Fruit fly (Drosophila melanogaster) whole organism, embryonic: ENCODE measurements around the gene CG6749.

ENCODE experiments used
- Ada2b ChIP-seq: fragments of 200-800 bp; sonication (Bioruptor generic); IDR thresholded peaks from 2 replicates; pipeline ENCODE4 v1.3.6; 2022; ENCODE audit warnings: missing biosample characterization, missing genetic modification characterization
- BtbVII ChIP-seq: fragments of 200-800 bp; sonication (Bioruptor generic); optimal IDR thresholded peaks from 3 replicates; lab custom pipeline; 2017; ENCODE audit warnings: missing biosample characterization, mild to moderate bottlenecking, missing genetic modification characterization
- CG10321 ChIP-seq: fragments of 200-800 bp; sonication (Bioruptor generic); IDR thresholded peaks from 2 replicates; pipeline ENCODE4 v1.3.6; 2022; ENCODE audit warnings: missing biosample characterization, missing genetic modification characterization
- CG10431 ChIP-seq: fragments of 200-800 bp; sonication (Bioruptor generic); optimal IDR thresholded peaks from 3 replicates; lab custom pipeline; 2018; ENCODE audit warnings: missing biosample characterization, mild to moderate bottlenecking, missing genetic modification characterization
- CG10565 ChIP-seq: fragments of 200-800 bp; sonication (Bioruptor generic); optimal IDR thresholded peaks from 3 replicates; lab custom pipeline; 2016; ENCODE audit warnings: missing biosample characterization, mild to moderate bottlenecking, missing genetic modification characterization
- CG11085 ChIP-seq: fragments of 200-800 bp; sonication (Bioruptor generic); IDR thresholded peaks from 2 replicates; pipeline ENCODE4 v1.3.6; 2022; ENCODE audit warnings: missing biosample characterization, missing genetic modification characterization
- CG11247 ChIP-seq: fragments of 200-800 bp; sonication (Bioruptor generic); IDR thresholded peaks from 2 replicates; pipeline ENCODE4 v1.3.6; 2022; ENCODE audit warnings: missing biosample characterization, missing genetic modification characterization
- CG11696 ChIP-seq: fragments of 200-800 bp; sonication (Bioruptor generic); IDR thresholded peaks from 2 replicates; pipeline ENCODE4 v1.3.6; 2022; ENCODE audit warnings: missing biosample characterization, missing genetic modification characterization
- CG1233 ChIP-seq: fragments of 200-800 bp; sonication (Bioruptor generic); optimal IDR thresholded peaks from 4 replicates; lab custom pipeline; 2018; ENCODE audit warnings: missing biosample characterization, mild to moderate bottlenecking, missing genetic modification characterization
- CG14965 ChIP-seq: fragments of 200-800 bp; sonication (Bioruptor generic); optimal IDR thresholded peaks from 2 replicates; lab custom pipeline; 2016; ENCODE audit warnings: missing biosample characterization, missing genetic modification characterization, borderline replicate concordance
- CG16863 ChIP-seq: fragments of 200-800 bp; sonication (Bioruptor generic); optimal IDR thresholded peaks from 3 replicates; lab custom pipeline; 2016; ENCODE audit warnings: missing biosample characterization, missing genetic modification characterization
- CG18599 ChIP-seq: fragments of 200-800 bp; sonication (Bioruptor generic); optimal IDR thresholded peaks from 3 replicates; lab custom pipeline; 2017; ENCODE audit warnings: missing biosample characterization, missing genetic modification characterization, mild to moderate bottlenecking, moderate library complexity, missing genetic modification reagents
- CG2678 ChIP-seq: fragments of 200-800 bp; sonication (Bioruptor generic); optimal IDR thresholded peaks from 3 replicates; lab custom pipeline; 2019; ENCODE audit warnings: missing biosample characterization, mild to moderate bottlenecking, missing genetic modification characterization, moderate library complexity
- CG30020 ChIP-seq: fragments of 200-800 bp; optimal IDR thresholded peaks from 2 replicates; lab custom pipeline; 2019; ENCODE audit warnings: missing biosample characterization, mild to moderate bottlenecking, missing genetic modification characterization, moderate library complexity
- CG30403 ChIP-seq: fragments of 200-800 bp; sonication (Bioruptor generic); optimal IDR thresholded peaks from 3 replicates; lab custom pipeline; 2016; ENCODE audit warnings: missing biosample characterization, missing genetic modification characterization
- CG3163 ChIP-seq: fragments of 200-800 bp; sonication (Bioruptor generic); optimal IDR thresholded peaks from 3 replicates; lab custom pipeline; 2016; ENCODE audit warnings: missing biosample characterization, missing genetic modification characterization
- CG32532 ChIP-seq: fragments of 200-800 bp; sonication (Bioruptor generic); IDR thresholded peaks from 2 replicates; pipeline ENCODE4 v1.3.6; 2022; ENCODE audit warnings: missing biosample characterization, missing genetic modification characterization
- CG3847 ChIP-seq: fragments of 200-800 bp; sonication (Bioruptor generic); IDR thresholded peaks from 2 replicates; pipeline ENCODE4 v1.3.6; 2022; ENCODE audit warnings: missing biosample characterization, missing genetic modification characterization
- CG42726 ChIP-seq: fragments of 200-800 bp; sonication (Bioruptor generic); IDR thresholded peaks from 2 replicates; pipeline ENCODE4 v1.3.6; 2022; ENCODE audit warnings: missing biosample characterization, missing genetic modification characterization; ENCODE audit not compliant: partially characterized antibody
- CG4820 ChIP-seq: fragments of 200-800 bp; sonication (Bioruptor generic); optimal IDR thresholded peaks from 3 replicates; lab custom pipeline; 2016; ENCODE audit warnings: missing biosample characterization, missing genetic modification characterization
- CG6254 ChIP-seq: fragments of 200-800 bp; sonication (Bioruptor generic); optimal IDR thresholded peaks from 3 replicates; lab custom pipeline; 2017; ENCODE audit warnings: mild to moderate bottlenecking, missing biosample characterization, missing genetic modification reagents, missing genetic modification characterization
- CG7556 ChIP-seq: fragments of 200-800 bp; sonication (Bioruptor generic); optimal IDR thresholded peaks from 2 replicates; lab custom pipeline; 2017; ENCODE audit warnings: missing biosample characterization, mild to moderate bottlenecking, missing genetic modification characterization
- CG8290 ChIP-seq, 3 experiments: fragments of 200-800 bp; sonication (Bioruptor generic); optimal IDR thresholded peaks; 2 replicates each; lab custom pipeline; 2016 to 2019; ENCODE audit warnings: missing biosample characterization in 3 of 3, missing genetic modification characterization in 3 of 3, mild to moderate bottlenecking in 2 of 3, moderate library complexity in 1 of 3
- CG8478 ChIP-seq: fragments of >200 bp; optimal IDR thresholded peaks from 2 replicates; lab custom pipeline; 2018
- CG9876 ChIP-seq: fragments of 200-800 bp; sonication (Bioruptor generic); optimal IDR thresholded peaks from 2 replicates; lab custom pipeline; 2016; ENCODE audit warnings: missing biosample characterization, missing genetic modification characterization
- E2f1 ChIP-seq: fragments of 200-800 bp; sonication (Bioruptor generic); IDR thresholded peaks from 2 replicates; pipeline ENCODE4 v1.3.6; 2022; ENCODE audit warnings: missing biosample characterization, missing genetic modification characterization
- Fer1 ChIP-seq: fragments of 200-800 bp; sonication (Bioruptor generic); optimal IDR thresholded peaks from 2 replicates; lab custom pipeline; 2017; ENCODE audit warnings: missing biosample characterization, mild to moderate bottlenecking, missing genetic modification characterization
- Fer2 ChIP-seq: fragments of 200-800 bp; sonication (Bioruptor generic); optimal IDR thresholded peaks from 2 replicates; lab custom pipeline; 2018; ENCODE audit warnings: missing biosample characterization, mild to moderate bottlenecking, missing genetic modification characterization, moderate library complexity
- HLH4C ChIP-seq: fragments of 200-800 bp; sonication (Bioruptor generic); IDR thresholded peaks from 3 replicates; pipeline ENCODE4 v1.3.6; 2022; ENCODE audit warnings: missing biosample characterization, missing genetic modification characterization; ENCODE audit not compliant: partially characterized antibody
- MBD-R2 ChIP-seq: fragments of 200-800 bp; sonication (Bioruptor generic); IDR thresholded peaks from 2 replicates; pipeline ENCODE4 v1.3.6; 2022; ENCODE audit warnings: missing biosample characterization, missing genetic modification characterization
- Myb ChIP-seq: fragments of 200-800 bp; sonication (Bioruptor generic); optimal IDR thresholded peaks from 2 replicates; lab custom pipeline; 2016; ENCODE audit warnings: missing biosample characterization, missing genetic modification characterization
- Nf-YB ChIP-seq: fragments of 200-800 bp; sonication (Bioruptor generic); optimal IDR thresholded peaks from 3 replicates; lab custom pipeline; 2019; ENCODE audit warnings: missing biosample characterization, mild to moderate bottlenecking, missing genetic modification characterization, moderate library complexity
- Oaz ChIP-seq: fragments of 200-800 bp; sonication (Bioruptor generic); IDR thresholded peaks from 2 replicates; pipeline ENCODE4 v1.3.6; 2022; ENCODE audit warnings: missing biosample characterization, missing genetic modification characterization
- Tbp ChIP-seq: fragments of >200 bp; optimal IDR thresholded peaks from 2 replicates; lab custom pipeline; 2018; ENCODE audit warnings: missing biosample characterization, missing genetic modification characterization
- YL-1 ChIP-seq: fragments of 200-800 bp; sonication (Bioruptor generic); optimal IDR thresholded peaks from 3 replicates; lab custom pipeline; 2017; ENCODE audit warnings: missing biosample characterization, mild to moderate bottlenecking, missing genetic modification characterization
- chinmo ChIP-seq: fragments of 200-800 bp; sonication (Bioruptor generic); IDR thresholded peaks from 4 replicates; pipeline ENCODE4 v1.3.6; 2022; ENCODE audit warnings: missing biosample characterization, missing genetic modification characterization; ENCODE audit not compliant: partially characterized antibody
- fd64A ChIP-seq: fragments of 200-800 bp; sonication (Bioruptor generic); optimal IDR thresholded peaks from 3 replicates; lab custom pipeline; 2018; ENCODE audit warnings: missing biosample characterization, mild to moderate bottlenecking, missing genetic modification characterization
- fru ChIP-seq: fragments of >200 bp; optimal IDR thresholded peaks from 2 replicates; lab custom pipeline; 2017
- hbn ChIP-seq: fragments of 200-800 bp; sonication (Bioruptor generic); IDR thresholded peaks from 2 replicates; pipeline ENCODE4 v1.3.6; 2022; ENCODE audit warnings: missing biosample characterization, missing genetic modification characterization; ENCODE audit not compliant: partially characterized antibody
- hkb ChIP-seq, 2 experiments: fragments of 200-800 bp in 1 of 2; fragments of >200 bp in 1 of 2; sonication (Bioruptor generic) in 1 of 2; IDR thresholded peaks in 1 of 2; optimal IDR thresholded peaks in 1 of 2; 2 replicates each; pipeline versions ENCODE4 v1.3.6 to Lab custom; 2017 to 2022; ENCODE audit warnings: missing biosample characterization in 1 of 2, missing genetic modification characterization in 1 of 2
- odd ChIP-seq: fragments of 200-800 bp; sonication (Bioruptor generic); optimal IDR thresholded peaks from 2 replicates; lab custom pipeline; 2017; ENCODE audit warnings: missing biosample characterization, mild to moderate bottlenecking, missing genetic modification characterization
- seq ChIP-seq: fragments of 200-800 bp; sonication (Bioruptor generic); IDR thresholded peaks from 2 replicates; pipeline ENCODE4 v1.3.6; 2022; ENCODE audit warnings: missing biosample characterization, missing genetic modification characterization
- sr ChIP-seq: fragments of 200-800 bp; sonication (Bioruptor generic); IDR thresholded peaks from 3 replicates; pipeline ENCODE4 v1.3.6; 2022; ENCODE audit warnings: missing biosample characterization, missing genetic modification characterization
- ssp ChIP-seq: fragments of 200-800 bp; sonication (Bioruptor generic); IDR thresholded peaks from 2 replicates; pipeline ENCODE4 v1.3.6; 2022; ENCODE audit warnings: missing biosample characterization, missing genetic modification characterization
- tll ChIP-seq, 2 experiments: fragments of 200-800 bp in 1 of 2; fragments of >200 bp in 1 of 2; sonication (Bioruptor generic) in 1 of 2; optimal IDR thresholded peaks; 2 replicates each; lab custom pipeline; 2017 to 2019; ENCODE audit warnings: missing biosample characterization in 2 of 2, missing genetic modification characterization in 2 of 2, mild to moderate bottlenecking in 1 of 2, moderate library complexity in 1 of 2
- ttk ChIP-seq: fragments of 200-800 bp; sonication (Bioruptor generic); IDR thresholded peaks from 2 replicates; pipeline ENCODE4 v2.1.2; 2022; ENCODE audit warnings: missing biosample characterization, missing genetic modification characterization
- zen2 ChIP-seq: fragments of 200-800 bp; sonication (Bioruptor generic); IDR thresholded peaks from 3 replicates; pipeline ENCODE4 v1.3.6; 2022; ENCODE audit warnings: missing biosample characterization, missing genetic modification characterization; ENCODE audit not compliant: partially characterized antibody

CG6749 gene

DNA sequence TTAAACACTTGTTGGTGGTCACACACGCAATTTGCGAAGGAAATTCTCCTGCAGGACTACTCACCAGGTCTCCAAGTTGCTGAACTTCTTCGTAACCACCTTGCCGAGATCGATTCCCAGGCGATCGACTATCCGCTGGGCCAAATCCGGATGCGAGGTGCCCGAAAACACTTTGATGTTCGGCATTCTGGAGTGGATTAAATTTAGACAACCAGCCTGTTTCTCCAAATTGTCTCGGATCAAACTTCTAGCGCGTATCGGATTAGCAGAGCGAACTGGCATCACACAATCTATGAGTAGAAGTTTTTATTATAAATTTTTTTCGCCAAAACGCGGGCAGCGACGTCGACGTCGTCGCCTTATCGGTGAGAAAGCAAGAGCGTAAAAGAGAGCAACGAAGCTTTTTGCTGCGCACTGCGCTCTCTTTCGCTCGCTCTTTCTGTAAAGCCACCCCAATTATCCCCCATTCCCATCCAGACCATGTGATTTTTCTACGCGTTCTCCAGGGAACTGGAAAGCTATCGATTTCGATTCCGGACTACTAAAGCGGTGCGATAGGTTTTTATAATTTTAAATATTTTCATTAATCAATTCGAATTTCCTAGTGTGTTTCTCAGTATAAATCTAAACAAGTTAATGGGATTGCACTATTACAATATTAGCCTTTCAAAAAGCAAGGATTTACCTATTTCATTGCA lies 39.3 kb downstream of the CG6749 start (continued):
- TF ChIP-seq YL-1 = no peak
- no peak for TF ChIP-seq CG9876
- TF ChIP-seq Oaz (GFP tag; lab: Robert Waterston, UW) = no peak
- TF ChIP-seq CG2678 (tag; lab: Kevin White, UChicago) = peak; percentile 14
- TF ChIP-seq CG32532 (GFP tag; lab: Robert Waterston, UW) = peak; percentile 57; the same call in 1 of the 2 replicates
- peak; percentile 49; the same call in 1 of the 2 replicates for TF ChIP-seq seq (GFP tag; lab: Robert Waterston, UW)
- no peak for TF ChIP-seq E2f1 (GFP tag; lab: Robert Waterston, UW)
- no peak for TF ChIP-seq Fer1
- TF ChIP-seq CG11247 (GFP tag; lab: Robert Waterston, UW) = no peak
- TF ChIP-seq ttk (GFP tag; lab: Robert Waterston, UW) = no peak
- TF ChIP-seq chinmo (GFP tag; lab: Robert Waterston, UW) = peak; percentile 87; the same call in 2 of the 4 replicates

DNA sequence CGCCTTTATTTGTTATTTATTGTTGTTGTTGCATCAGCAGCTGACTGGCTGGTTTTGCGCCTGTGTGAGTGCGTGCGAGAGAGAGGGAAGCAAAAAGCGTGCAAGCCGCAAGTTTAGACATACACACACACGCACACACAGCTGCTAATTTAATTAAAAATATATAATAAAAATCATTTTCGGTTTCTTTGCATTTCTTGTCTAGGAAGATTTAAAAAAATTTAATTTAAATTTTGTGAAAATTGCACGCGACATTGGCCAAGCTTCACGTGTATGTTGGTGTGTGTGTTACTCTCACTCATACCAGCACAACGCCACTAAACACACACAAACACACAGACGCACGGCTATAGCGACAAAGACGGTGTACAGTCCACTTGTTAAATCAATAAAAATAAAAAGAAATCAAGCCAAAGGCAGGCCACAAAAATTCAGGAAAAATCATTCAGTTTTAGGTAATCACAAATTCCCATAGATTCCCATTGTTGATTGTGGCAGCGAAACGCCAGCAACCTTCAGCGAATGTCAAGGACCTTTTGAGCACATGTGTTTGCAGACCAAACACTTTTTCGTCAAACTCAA lies 40.0 kb downstream of the CG6749 start:
- TF ChIP-seq CG42726 (GFP tag; lab: Robert Waterston, UW) = no peak
- TF ChIP-seq CG6254 (GFP tag; lab: Kevin White, UChicago) = peak; percentile 31
- no peak for TF ChIP-seq CG3847 (GFP tag; lab: Robert Waterston, UW)
- TF ChIP-seq hbn = no peak
- no peak for TF ChIP-seq hkb (optimal IDR thresholded peaks at IDR 0.05; lab: Kevin White, UChicago)
- peak; percentile 58 for TF ChIP-seq hkb (GFP tag; IDR thresholded peaks at IDR 0.05; lab: Robert Waterston, UW)
- TF ChIP-seq Tbp (GFP tag; lab: Kevin White, UChicago) = no peak
- no peak for TF ChIP-seq CG14965
- no peak for TF ChIP-seq sr (GFP tag; lab: Robert Waterston, UW)
- no peak for TF ChIP-seq CG7556
- TF ChIP-seq CG11696 (GFP tag; lab: Robert Waterston, UW) = 0 out of 2 replicates have a peak, but pooled peaks have one; percentile 26
- TF ChIP-seq CG30020 (tag; lab: Kevin White, UChicago) = no peak
- TF ChIP-seq CG16863 (GFP tag; lab: Kevin White, UChicago) = no peak
- TF ChIP-seq CG11085 (GFP tag; lab: Robert Waterston, UW) = no peak
- TF ChIP-seq CG10565 (GFP tag; lab: Kevin White, UChicago) = no peak
- no peak for TF ChIP-seq CG3163 (GFP tag; lab: Kevin White, UChicago)
- 0 out of 2 replicates have a peak, but pooled peaks have one; percentile 20 for TF ChIP-seq ssp (GFP tag; lab: Robert Waterston, UW)
- TF ChIP-seq odd (GFP tag; lab: Kevin White, UChicago) = no peak
- TF ChIP-seq Myb (GFP tag; lab: Kevin White, UChicago) = no peak
- no peak for TF ChIP-seq tll (GFP tag; optimal IDR thresholded peaks at IDR 0.05; lab: Kevin White, UChicago)
- no peak for TF ChIP-seq Fer2 (tag; lab: Kevin White, UChicago)
- no peak for TF ChIP-seq MBD-R2 (GFP tag; lab: Robert Waterston, UW)
- TF ChIP-seq HLH4C = no peak
- no peak for TF ChIP-seq CG1233
- no peak for TF ChIP-seq fd64A (GFP tag; lab: Kevin White, UChicago)
- TF ChIP-seq CG18599 (GFP tag; lab: Kevin White, UChicago) = peak; percentile 28
- TF ChIP-seq CG4820 (GFP tag; lab: Kevin White, UChicago) = no peak
- peak; percentile 76 for TF ChIP-seq CG8478 (lab: Kevin White, UChicago)
- no peak for TF ChIP-seq CG10321 (GFP tag; lab: Robert Waterston, UW)
- TF ChIP-seq fru = no peak
- no peak for TF ChIP-seq Nf-YB (GFP tag; lab: Kevin White, UChicago)
- TF ChIP-seq CG30403 (GFP tag; lab: Kevin White, UChicago) = no peak
- TF ChIP-seq BtbVII (GFP tag; lab: Kevin White, UChicago) = no peak
- no peak for TF ChIP-seq zen2
- TF ChIP-seq CG10431 (GFP tag; lab: Kevin White, UChicago) = no peak
- 0 out of 2 replicates have a peak, but pooled peaks have one; percentile 28 for TF ChIP-seq Ada2b
- TF ChIP-seq CG8290 (GFP tag; optimal IDR thresholded peaks at IDR 0.05; lab: Kevin White, UChicago) = no peak
- TF ChIP-seq CG8290 (tag; optimal IDR thresholded peaks at IDR 0.05; lab: Kevin White, UChicago) = no peak
- TF ChIP-seq Oaz (GFP tag; lab: Robert Waterston, UW) = no peak
